Fruit fly (Drosophila melanogaster) whole organism, embryonic: ENCODE data around the gene Rab23.

ENCODE experiments used
- BEAF-32 ChIP-seq: fragments of 200-800 bp; sonication (Bioruptor generic); optimal IDR thresholded peaks from 3 replicates; lab custom pipeline; 2017; ENCODE audit warnings: missing biosample characterization, missing genetic modification characterization, mild to moderate bottlenecking, moderate library complexity, missing genetic modification reagents
- CG10147 ChIP-seq: fragments of 200-800 bp; sonication (Bioruptor generic); optimal IDR thresholded peaks from 2 replicates; lab custom pipeline; 2019; ENCODE audit warnings: missing biosample characterization, mild to moderate bottlenecking, missing genetic modification characterization, moderate library complexity
- CG10979 ChIP-seq: fragments of 200-800 bp; sonication (Bioruptor generic); optimal IDR thresholded peaks from 2 replicates; lab custom pipeline; 2018; ENCODE audit warnings: missing biosample characterization, mild to moderate bottlenecking, missing genetic modification characterization, moderate library complexity
- GATAe ChIP-seq: fragments of 200-800 bp; sonication (Bioruptor generic); conservative IDR thresholded peaks from 2 replicates; pipeline ENCODE4 v1.3.6; 2022; ENCODE audit warnings: missing biosample characterization, missing genetic modification characterization
- Ravus ChIP-seq: fragments of 200-800 bp; sonication (Bioruptor generic); IDR thresholded peaks from 2 replicates; pipeline ENCODE4 v1.3.6; 2022; ENCODE audit warnings: missing biosample characterization, missing genetic modification characterization
- crol ChIP-seq: fragments of 200-800 bp; sonication (Bioruptor generic); IDR thresholded peaks from 2 replicates; pipeline ENCODE4 v1.3.6; 2022; ENCODE audit warnings: missing biosample characterization, missing genetic modification characterization
- fd64A ChIP-seq: fragments of 200-800 bp; sonication (Bioruptor generic); optimal IDR thresholded peaks from 3 replicates; lab custom pipeline; 2018; ENCODE audit warnings: missing biosample characterization, mild to moderate bottlenecking, missing genetic modification characterization
- mld ChIP-seq: fragments of 200-800 bp; sonication (Bioruptor generic); IDR thresholded peaks from 3 replicates; pipeline ENCODE4 v1.3.6; 2022; ENCODE audit warnings: missing biosample characterization, missing genetic modification characterization; ENCODE audit not compliant: partially characterized antibody
- salm ChIP-seq: fragments of 200-800 bp; sonication (Bioruptor generic); optimal IDR thresholded peaks from 2 replicates; lab custom pipeline; 2018; ENCODE audit warnings: missing biosample characterization, mild to moderate bottlenecking, missing genetic modification characterization

dm6 chr3R:5671265-5671663 is 14.0 kb downstream of the Rab23 start:
- no peak for TF ChIP-seq CG10979 (tag; lab: Kevin White, UChicago)
- TF ChIP-seq CG10147 = no peak
- no peak for TF ChIP-seq GATAe (GFP tag; lab: Robert Waterston, UW)
- no peak for TF ChIP-seq BEAF-32
- TF ChIP-seq fd64A = no peak
- no peak for TF ChIP-seq mld (GFP tag; lab: Robert Waterston, UW)
- no peak for TF ChIP-seq Ravus (GFP tag; lab: Robert Waterston, UW)
- no peak for TF ChIP-seq salm (tag; lab: Kevin White, UChicago)
- peak; percentile 77 for TF ChIP-seq crol
